Fruit fly (Drosophila melanogaster): Measurements from ENCODE around the gene Acp98AB.

DNA sequence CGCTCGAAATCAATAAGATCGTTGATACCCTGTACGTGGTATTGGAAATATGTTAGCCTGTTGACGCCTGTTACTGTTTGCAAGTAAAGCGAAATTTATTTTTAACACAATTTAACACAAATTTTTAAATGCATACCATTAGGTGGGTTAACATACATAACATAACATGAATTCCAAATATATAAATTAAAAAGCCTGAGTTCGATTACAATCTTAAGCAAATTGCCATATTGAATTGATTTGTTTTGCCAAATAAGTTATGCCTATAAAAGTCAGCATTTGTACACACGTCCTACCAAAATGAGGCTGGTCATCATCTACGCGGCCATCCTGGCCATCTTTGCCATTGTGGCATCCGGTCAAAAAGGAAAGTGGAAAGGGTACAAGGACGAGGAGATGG is 665 bp upstream of the Acp98AB start, which contains the start of gene CG43319:
- TF ChIP-seq tj (GFP tag; optimal IDR thresholded peaks at IDR 0.05) (no peak), Clk (GFP tag; optimal IDR thresholded peaks at IDR 0.05) (no peak), Hr96 (GFP tag; optimal IDR thresholded peaks at IDR 0.05) (no peak), CG33017 (tag; optimal IDR thresholded peaks at IDR 0.05) (no peak), CG5204 (GFP tag; optimal IDR thresholded peaks at IDR 0.05) (no peak), CG7045 (GFP tag; optimal IDR thresholded peaks at IDR 0.05) (no peak), pad (GFP tag; optimal IDR thresholded peaks at IDR 0.05) (no peak), cnc (optimal IDR thresholded peaks at IDR 0.05) (no peak), CG7101 (tag; optimal IDR thresholded peaks at IDR 0.05) (no peak), kay (GFP tag; ENCODE audit: borderline replicate concordance) (no peak)
